Fruit fly (Drosophila melanogaster): Measurements from ENCODE around the gene Cpr65Aw.

dm6 chr3L:6115505-6115904 is 26.7 kb downstream of the Cpr65Aw start:
- no peak for TF ChIP-seq OdsH (GFP tag; optimal IDR thresholded peaks at IDR 0.05)
- TF ChIP-seq Dfd (GFP tag; optimal IDR thresholded peaks at IDR 0.05) = no peak
- TF ChIP-seq pan (optimal IDR thresholded peaks at IDR 0.05) = no peak
- TF ChIP-seq Myc (optimal IDR thresholded peaks at IDR 0.05) = no peak
- TF ChIP-seq CG32264 (GFP tag; optimal IDR thresholded peaks at IDR 0.05) = no peak
- TF ChIP-seq fru (GFP tag; optimal IDR thresholded peaks at IDR 0.05) = no peak
- no peak for TF ChIP-seq GATAd (GFP tag; optimal IDR thresholded peaks at IDR 0.05)
- TF ChIP-seq jim (GFP tag; optimal IDR thresholded peaks at IDR 0.05) = no peak
- no peak for TF ChIP-seq usp (GFP tag; optimal IDR thresholded peaks at IDR 0.05)
- TF ChIP-seq lola (GFP tag; optimal IDR thresholded peaks at IDR 0.05) = no peak
- no peak for TF ChIP-seq Abd-B (GFP tag; optimal IDR thresholded peaks at IDR 0.05)
- TF ChIP-seq brk (GFP tag; optimal IDR thresholded peaks at IDR 0.05) = no peak
- TF ChIP-seq dsf (GFP tag; optimal IDR thresholded peaks at IDR 0.05; ENCODE audit: borderline replicate concordance) = no peak
